Fruit fly (Drosophila melanogaster) whole organism, embryonic: ENCODE data around the gene Pex3.
A peak's percentile ranks its signal among the peaks of the same experiment; 100 is the strongest.

Source experiments
- CG1024 ChIP-seq: fragments of 200-800 bp; sonication (Bioruptor generic); IDR thresholded peaks from 2 replicates; pipeline ENCODE4 v1.3.6; 2022; ENCODE audit warnings: missing biosample characterization, missing genetic modification characterization
- CG10274 ChIP-seq: fragments of 200-800 bp; sonication (Bioruptor generic); optimal IDR thresholded peaks from 3 replicates; lab custom pipeline; 2017; ENCODE audit warnings: missing biosample characterization, mild to moderate bottlenecking, missing genetic modification characterization
- CG11093 ChIP-seq: fragments of 200-800 bp; sonication (Bioruptor generic); IDR thresholded peaks from 3 replicates; pipeline ENCODE4 v1.3.6; 2022; ENCODE audit warnings: missing biosample characterization, missing genetic modification characterization
- CG12071 ChIP-seq: fragments of 200-800 bp; sonication (Bioruptor generic); optimal IDR thresholded peaks from 3 replicates; lab custom pipeline; 2018; ENCODE audit warnings: missing biosample characterization, mild to moderate bottlenecking, missing genetic modification characterization
- CG13424 ChIP-seq: fragments of 200-800 bp; sonication (Bioruptor generic); optimal IDR thresholded peaks from 2 replicates; lab custom pipeline; 2019; ENCODE audit warnings: missing biosample characterization, mild to moderate bottlenecking, missing genetic modification characterization, moderate library complexity
- CG14050 ChIP-seq: fragments of 200-800 bp; sonication (Bioruptor generic); IDR thresholded peaks from 3 replicates; pipeline ENCODE4 v1.3.6; 2022; ENCODE audit warnings: missing biosample characterization, missing genetic modification characterization
- CG14667 ChIP-seq: fragments of 200-800 bp; sonication (Bioruptor generic); IDR thresholded peaks from 2 replicates; pipeline ENCODE4 v1.3.6; 2022; ENCODE audit warnings: missing biosample characterization, missing genetic modification characterization
- CG1603 ChIP-seq: fragments of 200-800 bp; sonication (Bioruptor generic); optimal IDR thresholded peaks from 2 replicates; lab custom pipeline; 2019; ENCODE audit warnings: missing biosample characterization, mild to moderate bottlenecking, missing genetic modification characterization, moderate library complexity
- CG17385 ChIP-seq: fragments of 200-800 bp; sonication (Bioruptor generic); optimal IDR thresholded peaks from 3 replicates; lab custom pipeline; 2018; ENCODE audit warnings: missing biosample characterization, mild to moderate bottlenecking, missing genetic modification characterization
- CG17802 ChIP-seq: fragments of 200-800 bp; sonication (Bioruptor generic); optimal IDR thresholded peaks from 2 replicates; lab custom pipeline; 2018; ENCODE audit warnings: missing biosample characterization, mild to moderate bottlenecking, missing genetic modification characterization, moderate library complexity
- CG18619 ChIP-seq: fragments of 200-800 bp; sonication (Bioruptor generic); optimal IDR thresholded peaks from 3 replicates; lab custom pipeline; 2017; ENCODE audit warnings: missing biosample characterization, mild to moderate bottlenecking, missing genetic modification characterization
- CG2116 ChIP-seq: fragments of 200-800 bp; sonication (Bioruptor generic); optimal IDR thresholded peaks from 3 replicates; lab custom pipeline; 2018; ENCODE audit warnings: missing biosample characterization, mild to moderate bottlenecking, missing genetic modification characterization
- CG2712 ChIP-seq: fragments of 200-800 bp; optimal IDR thresholded peaks from 3 replicates; lab custom pipeline; 2019; ENCODE audit warnings: missing biosample characterization, mild to moderate bottlenecking, missing genetic modification characterization, moderate library complexity
- CG31365 ChIP-seq: fragments of 200-800 bp; sonication (Bioruptor generic); optimal IDR thresholded peaks from 2 replicates; lab custom pipeline; 2018; ENCODE audit warnings: missing biosample characterization, mild to moderate bottlenecking, missing genetic modification characterization
- CG33557 ChIP-seq: fragments of 200-800 bp; sonication (Bioruptor generic); optimal IDR thresholded peaks from 2 replicates; lab custom pipeline; 2019; ENCODE audit warnings: missing biosample characterization, mild to moderate bottlenecking, missing genetic modification characterization, moderate library complexity
- CG43689 ChIP-seq: fragments of 200-800 bp; sonication (Bioruptor generic); IDR thresholded peaks from 2 replicates; pipeline ENCODE4 v1.3.6; 2022; ENCODE audit warnings: missing biosample characterization, missing genetic modification characterization
- CG4730 ChIP-seq: fragments of 200-800 bp; sonication (Bioruptor generic); IDR thresholded peaks from 2 replicates; pipeline ENCODE4 v1.3.6; 2022; ENCODE audit warnings: missing biosample characterization, missing genetic modification characterization
- CG8388 ChIP-seq: fragments of 200-800 bp; sonication (Bioruptor generic); optimal IDR thresholded peaks from 2 replicates; lab custom pipeline; 2019; ENCODE audit warnings: missing biosample characterization, mild to moderate bottlenecking, missing genetic modification characterization, moderate library complexity
- CG8478 ChIP-seq: fragments of >200 bp; optimal IDR thresholded peaks from 2 replicates; lab custom pipeline; 2018
- CG9727 ChIP-seq: fragments of 200-800 bp; sonication (Bioruptor generic); optimal IDR thresholded peaks from 3 replicates; lab custom pipeline; 2017; ENCODE audit warnings: missing biosample characterization, mild to moderate bottlenecking, missing genetic modification characterization
- CG9817 ChIP-seq: fragments of 200-800 bp; sonication (Bioruptor generic); optimal IDR thresholded peaks from 2 replicates; lab custom pipeline; 2018; ENCODE audit warnings: missing biosample characterization, mild to moderate bottlenecking, missing genetic modification characterization, moderate library complexity
- Dek ChIP-seq: fragments of 200-800 bp; sonication (Bioruptor generic); optimal IDR thresholded peaks from 3 replicates; lab custom pipeline; 2019; ENCODE audit warnings: missing biosample characterization, mild to moderate bottlenecking, missing genetic modification characterization, moderate library complexity
- Dll ChIP-seq: fragments of 200-800 bp; sonication (Bioruptor generic); IDR thresholded peaks from 4 replicates; pipeline ENCODE4 v1.3.6; 2022; ENCODE audit warnings: missing biosample characterization, missing genetic modification characterization; ENCODE audit not compliant: partially characterized antibody
- Hey ChIP-seq: fragments of 200-800 bp; sonication (Bioruptor generic); optimal IDR thresholded peaks from 3 replicates; lab custom pipeline; 2018; ENCODE audit warnings: missing biosample characterization, mild to moderate bottlenecking, missing genetic modification characterization
- Hmx ChIP-seq: fragments of 200-800 bp; sonication (Bioruptor generic); optimal IDR thresholded peaks from 2 replicates; lab custom pipeline; 2016; ENCODE audit warnings: missing biosample characterization, missing genetic modification characterization
- Kr ChIP-seq: fragments of 200-800 bp; sonication (Bioruptor generic); optimal IDR thresholded peaks from 2 replicates; lab custom pipeline; 2017; ENCODE audit warnings: missing biosample characterization, mild to moderate bottlenecking, missing genetic modification characterization
- Nf-YA ChIP-seq: fragments of 200-800 bp; sonication (Bioruptor generic); IDR thresholded peaks from 2 replicates; pipeline ENCODE4 v1.3.6; 2022; ENCODE audit warnings: missing biosample characterization, missing genetic modification characterization
- NfI ChIP-seq: fragments of 200-800 bp; sonication (Bioruptor generic); optimal IDR thresholded peaks from 3 replicates; lab custom pipeline; 2018; ENCODE audit warnings: missing biosample characterization, mild to moderate bottlenecking, missing genetic modification characterization, moderate library complexity
- Rfx ChIP-seq: fragments of 200-800 bp; sonication (Bioruptor generic); IDR thresholded peaks from 2 replicates; pipeline ENCODE4 v1.3.6; 2022; ENCODE audit warnings: missing biosample characterization, missing genetic modification characterization
- ash1 ChIP-seq: fragments of 200-800 bp; sonication (Bioruptor generic); optimal IDR thresholded peaks from 2 replicates; lab custom pipeline; 2018; ENCODE audit warnings: missing biosample characterization, mild to moderate bottlenecking, missing genetic modification characterization
- chm ChIP-seq: fragments of 200-800 bp; sonication (Bioruptor generic); IDR thresholded peaks from 2 replicates; pipeline ENCODE4 v1.3.6; 2022; ENCODE audit warnings: missing biosample characterization, missing genetic modification characterization
- crp ChIP-seq, 2 experiments: fragments of 200-800 bp; sonication (Bioruptor generic); optimal IDR thresholded peaks; 2 replicates in 1 of 2; 3 replicates in 1 of 2; lab custom pipeline; 2017; ENCODE audit warnings: missing biosample characterization in 2 of 2, missing genetic modification characterization in 2 of 2, mild to moderate bottlenecking in 1 of 2, moderate library complexity in 1 of 2
- dm ChIP-seq: fragments of 200-800 bp; sonication (Bioruptor generic); optimal IDR thresholded peaks from 3 replicates; lab custom pipeline; 2016; ENCODE audit warnings: missing biosample characterization, missing genetic modification characterization
- gsb ChIP-seq: fragments of 200-800 bp; sonication (Bioruptor generic); IDR thresholded peaks from 2 replicates; pipeline ENCODE4 v1.3.6; 2022; ENCODE audit warnings: missing biosample characterization, missing genetic modification characterization
- her ChIP-seq: fragments of 200-800 bp; sonication (Bioruptor generic); optimal IDR thresholded peaks from 2 replicates; lab custom pipeline; 2016; ENCODE audit warnings: missing biosample characterization, missing genetic modification characterization
- jigr1 ChIP-seq: fragments of 200-800 bp; sonication (Bioruptor generic); IDR thresholded peaks from 3 replicates; pipeline ENCODE4 v1.3.6; 2022; ENCODE audit warnings: missing biosample characterization, missing genetic modification characterization
- jumu ChIP-seq: fragments of 200-800 bp; sonication (Bioruptor generic); optimal IDR thresholded peaks from 3 replicates; lab custom pipeline; 2016; ENCODE audit warnings: missing biosample characterization, missing genetic modification characterization
- mld ChIP-seq: fragments of 200-800 bp; sonication (Bioruptor generic); IDR thresholded peaks from 3 replicates; pipeline ENCODE4 v1.3.6; 2022; ENCODE audit warnings: missing biosample characterization, missing genetic modification characterization; ENCODE audit not compliant: partially characterized antibody
- pita ChIP-seq: fragments of 200-800 bp; sonication (Bioruptor generic); optimal IDR thresholded peaks from 2 replicates; lab custom pipeline; 2017; ENCODE audit warnings: missing biosample characterization, mild to moderate bottlenecking, missing genetic modification characterization
- prd ChIP-seq, 3 experiments: fragments of >200 bp in 2 of 3; fragments of 200-800 bp in 1 of 3; sonication (Bioruptor generic) in 1 of 3; optimal IDR thresholded peaks in 2 of 3; IDR thresholded peaks in 1 of 3; 2 replicates in 2 of 3; 3 replicates in 1 of 3; pipeline versions ENCODE4 v1.3.6 to Lab custom; 2017 to 2022; ENCODE audit warnings: missing biosample characterization in 1 of 3, missing genetic modification characterization in 1 of 3
- seq ChIP-seq: fragments of 200-800 bp; sonication (Bioruptor generic); IDR thresholded peaks from 2 replicates; pipeline ENCODE4 v1.3.6; 2022; ENCODE audit warnings: missing biosample characterization, missing genetic modification characterization
- sim ChIP-seq: fragments of 200-800 bp; sonication (Bioruptor generic); IDR thresholded peaks from 2 replicates; pipeline ENCODE4 v1.3.6; 2022; ENCODE audit warnings: missing biosample characterization, missing genetic modification characterization
- sima ChIP-seq: fragments of 200-800 bp; sonication (Bioruptor generic); optimal IDR thresholded peaks from 2 replicates; lab custom pipeline; 2016; ENCODE audit warnings: missing biosample characterization, missing genetic modification characterization
- sisA ChIP-seq: fragments of 200-800 bp; sonication (Bioruptor generic); IDR thresholded peaks from 2 replicates; pipeline ENCODE4 v1.3.6; 2022; ENCODE audit warnings: missing biosample characterization, missing genetic modification characterization
- slp2 ChIP-seq: fragments of 200-800 bp; sonication (Bioruptor generic); optimal IDR thresholded peaks from 2 replicates; lab custom pipeline; 2016; ENCODE audit warnings: missing biosample characterization, missing genetic modification characterization
- tin ChIP-seq: fragments of 200-800 bp; sonication (Bioruptor generic); optimal IDR thresholded peaks from 3 replicates; lab custom pipeline; 2016; ENCODE audit warnings: missing biosample characterization, missing genetic modification characterization
- tio ChIP-seq: fragments of 200-800 bp; sonication (Bioruptor generic); optimal IDR thresholded peaks from 2 replicates; lab custom pipeline; 2017; ENCODE audit warnings: missing biosample characterization, missing genetic modification characterization, inconsistent platforms
- toy ChIP-seq: fragments of 200-800 bp; sonication (Bioruptor generic); IDR thresholded peaks from 2 replicates; pipeline ENCODE4 v1.3.6; 2022; ENCODE audit warnings: missing biosample characterization, missing genetic modification characterization
- trem ChIP-seq: fragments of 200-800 bp; optimal IDR thresholded peaks from 3 replicates; lab custom pipeline; 2019; ENCODE audit warnings: missing biosample characterization, mild to moderate bottlenecking, missing genetic modification characterization, moderate library complexity
- zfh2 ChIP-seq: fragments of 200-800 bp; sonication (Bioruptor generic); optimal IDR thresholded peaks from 2 replicates; lab custom pipeline; 2016; ENCODE audit warnings: missing biosample characterization, missing genetic modification characterization

Pex3 gene

dm6 chr3L:15104849-15105555 lies 39.2 kb upstream of the Pex3 start (continued):
- TF ChIP-seq slp2 (GFP tag; lab: Kevin White, UChicago) (peak; percentile 50), CG33557 (no peak), chm (GFP tag; lab: Robert Waterston, UW) (no peak), CG8388 (GFP tag; lab: Kevin White, UChicago) (peak; percentile 27), CG4730 (no peak; the same call in 1 of the 2 replicates), CG17802 (tag; lab: Kevin White, UChicago) (no peak), CG12071 (GFP tag; lab: Kevin White, UChicago) (peak; percentile 32), jumu (GFP tag; lab: Kevin White, UChicago) (peak; percentile 60), Hmx (no peak), gsb (GFP tag; lab: Robert Waterston, UW) (no peak), CG2712 (peak; percentile 56), seq (GFP tag; lab: Robert Waterston, UW) (no peak), CG31365 (no peak), toy (GFP tag; lab: Robert Waterston, UW) (no peak), CG9817 (tag; lab: Kevin White, UChicago) (peak; percentile 46), prd (optimal IDR thresholded peaks at IDR 0.05; lab: Kevin White, UChicago) (no peak), prd (GFP tag; IDR thresholded peaks at IDR 0.05; lab: Robert Waterston, UW) (peak; percentile 72; the same call in 2 of the 3 replicates), Rfx (peak; percentile 65), crp (GFP tag; optimal IDR thresholded peaks at IDR 0.05; lab: Kevin White, UChicago) (no peak), CG1603 (tag; lab: Kevin White, UChicago) (peak; percentile 43), ash1 (no peak), dm (no peak), CG10274 (GFP tag; lab: Kevin White, UChicago) (peak; percentile 8), sim (GFP tag; lab: Robert Waterston, UW) (no peak), pita (GFP tag; lab: Kevin White, UChicago) (no peak), Kr (GFP tag; lab: Kevin White, UChicago) (no peak), sisA (GFP tag; lab: Robert Waterston, UW) (peak; percentile 61), zfh2 (GFP tag; lab: Kevin White, UChicago) (peak; percentile 62), CG8478 (lab: Kevin White, UChicago) (no peak), Dll (GFP tag; lab: Robert Waterston, UW) (0 out of 4 replicates have a peak, but pooled peaks have one; percentile 3), CG43689 (GFP tag; lab: Robert Waterston, UW) (no peak), CG13424 (tag; lab: Kevin White, UChicago) (peak; percentile 70), Nf-YA (GFP tag; lab: Robert Waterston, UW) (no peak), CG11093 (GFP tag; lab: Robert Waterston, UW) (peak; percentile 65; the same call in 1 of the 3 replicates), CG2116 (no peak), NfI (GFP tag; lab: Kevin White, UChicago) (peak; percentile 67), Dek (tag; lab: Kevin White, UChicago) (no peak), CG1024 (GFP tag; lab: Robert Waterston, UW) (no peak), mld (GFP tag; lab: Robert Waterston, UW) (no peak), CG9727 (GFP tag; lab: Kevin White, UChicago) (peak; percentile 56), CG14667 (GFP tag; lab: Robert Waterston, UW) (no peak; the same call in 1 of the 2 replicates), CG17385 (peak; percentile 61), trem (tag; lab: Kevin White, UChicago) (no peak), tin (GFP tag; lab: Kevin White, UChicago) (peak; percentile 46), CG14050 (GFP tag; lab: Robert Waterston, UW) (peak; percentile 30; the same call in 1 of the 3 replicates), her (peak; percentile 49), Hey (no peak), CG18619 (GFP tag; lab: Kevin White, UChicago) (peak; percentile 56), sima (GFP tag; lab: Kevin White, UChicago) (no peak), jigr1 (peak; percentile 49; the same call in 1 of the 3 replicates), tio (peak; percentile 32)
